Worm (Caenorhabditis elegans): ENCODE measurements around the gene acbp-3.

ce11 chrX:10890456-10890855 is 12.6 kb upstream of the acbp-3 start, which contains the start of gene F47B10.5:
- no peak for TF ChIP-seq him-1 (tag; optimal IDR thresholded peaks at IDR 0.05)
- no peak for TF ChIP-seq dao-5 (tag; optimal IDR thresholded peaks at IDR 0.05)

Measured in whole organism, L4/young adult.